Fruit fly (Drosophila melanogaster) whole organism, embryonic: ENCODE results near the gene CG13247.
A peak's percentile ranks its signal among the peaks of the same experiment; 100 is the strongest.

ENCODE experiments used
- CG1024 ChIP-seq: fragments of 200-800 bp; sonication (Bioruptor generic); IDR thresholded peaks from 2 replicates; pipeline ENCODE4 v1.3.6; 2022; ENCODE audit warnings: missing biosample characterization, missing genetic modification characterization
- CG10431 ChIP-seq: fragments of 200-800 bp; sonication (Bioruptor generic); optimal IDR thresholded peaks from 3 replicates; lab custom pipeline; 2018; ENCODE audit warnings: missing biosample characterization, mild to moderate bottlenecking, missing genetic modification characterization
- CG12155 ChIP-seq: fragments of 200-800 bp; sonication (Bioruptor generic); optimal IDR thresholded peaks from 3 replicates; lab custom pipeline; 2016; ENCODE audit warnings: missing biosample characterization, missing genetic modification characterization
- CG14441 ChIP-seq: fragments of 200-800 bp; sonication (Bioruptor generic); IDR thresholded peaks from 2 replicates; pipeline ENCODE4 v1.3.6; 2022; ENCODE audit warnings: missing biosample characterization, missing genetic modification characterization
- CG15269 ChIP-seq: fragments of 200-800 bp; sonication (Bioruptor generic); optimal IDR thresholded peaks from 2 replicates; lab custom pipeline; 2018; ENCODE audit warnings: missing biosample characterization, mild to moderate bottlenecking, missing genetic modification characterization, moderate library complexity
- CG17568 ChIP-seq: fragments of 200-800 bp; sonication (Bioruptor generic); optimal IDR thresholded peaks from 2 replicates; lab custom pipeline; 2018; ENCODE audit warnings: missing biosample characterization, mild to moderate bottlenecking, missing genetic modification characterization, moderate library complexity
- CG1792 ChIP-seq: fragments of 200-800 bp; sonication (Bioruptor generic); optimal IDR thresholded peaks from 2 replicates; lab custom pipeline; 2016; ENCODE audit warnings: missing biosample characterization, missing genetic modification characterization
- CG18764 ChIP-seq: fragments of 200-800 bp; sonication (Bioruptor generic); optimal IDR thresholded peaks from 3 replicates; lab custom pipeline; 2016; ENCODE audit warnings: missing biosample characterization, missing genetic modification characterization
- CG34224 ChIP-seq: fragments of 200-800 bp; sonication (Bioruptor generic); IDR thresholded peaks from 3 replicates; pipeline ENCODE4 v1.3.6; 2022; ENCODE audit warnings: missing biosample characterization, missing genetic modification characterization; ENCODE audit not compliant: partially characterized antibody
- CG34422 ChIP-seq: fragments of 200-800 bp; sonication (Bioruptor generic); IDR thresholded peaks from 3 replicates; pipeline ENCODE4 v1.3.6; 2022; ENCODE audit warnings: missing biosample characterization, missing genetic modification characterization
- CG6175 ChIP-seq: fragments of 200-800 bp; sonication (Bioruptor generic); IDR thresholded peaks from 3 replicates; pipeline ENCODE4 v1.3.6; 2022; ENCODE audit warnings: missing biosample characterization, missing genetic modification characterization
- CG6813 ChIP-seq: fragments of 200-800 bp; sonication (Bioruptor generic); optimal IDR thresholded peaks from 2 replicates; lab custom pipeline; 2017; ENCODE audit warnings: missing biosample characterization, missing genetic modification characterization, mild to moderate bottlenecking, moderate library complexity, missing genetic modification reagents
- Dek ChIP-seq: fragments of 200-800 bp; sonication (Bioruptor generic); optimal IDR thresholded peaks from 3 replicates; lab custom pipeline; 2019; ENCODE audit warnings: missing biosample characterization, mild to moderate bottlenecking, missing genetic modification characterization, moderate library complexity
- Dfd ChIP-seq, 2 experiments: fragments of >200 bp; optimal IDR thresholded peaks; 2 replicates each; lab custom pipeline; 2017; ENCODE audit warnings: missing biosample characterization in 2 of 2, missing genetic modification characterization in 2 of 2
- E2f1 ChIP-seq: fragments of 200-800 bp; sonication (Bioruptor generic); IDR thresholded peaks from 2 replicates; pipeline ENCODE4 v1.3.6; 2022; ENCODE audit warnings: missing biosample characterization, missing genetic modification characterization
- HLH3B ChIP-seq: fragments of 200-800 bp; sonication (Bioruptor generic); IDR thresholded peaks from 2 replicates; pipeline ENCODE4 v1.3.6; 2022; ENCODE audit warnings: missing biosample characterization, missing genetic modification characterization
- Hmx ChIP-seq: fragments of 200-800 bp; sonication (Bioruptor generic); optimal IDR thresholded peaks from 2 replicates; lab custom pipeline; 2016; ENCODE audit warnings: missing biosample characterization, missing genetic modification characterization
- MBD-R2 ChIP-seq: fragments of 200-800 bp; sonication (Bioruptor generic); IDR thresholded peaks from 2 replicates; pipeline ENCODE4 v1.3.6; 2022; ENCODE audit warnings: missing biosample characterization, missing genetic modification characterization
- NC2α ChIP-seq: fragments of 200-800 bp; sonication (Bioruptor generic); optimal IDR thresholded peaks from 2 replicates; lab custom pipeline; 2016; ENCODE audit warnings: missing biosample characterization, missing genetic modification characterization
- Nf-YA ChIP-seq: fragments of 200-800 bp; sonication (Bioruptor generic); IDR thresholded peaks from 2 replicates; pipeline ENCODE4 v1.3.6; 2022; ENCODE audit warnings: missing biosample characterization, missing genetic modification characterization
- Opbp ChIP-seq: fragments of 200-800 bp; sonication (Bioruptor generic); IDR thresholded peaks from 3 replicates; pipeline ENCODE4 v1.3.6; 2022; ENCODE audit warnings: missing biosample characterization, missing genetic modification characterization; ENCODE audit not compliant: partially characterized antibody
- Usf ChIP-seq: fragments of 200-800 bp; sonication (Bioruptor generic); optimal IDR thresholded peaks from 2 replicates; lab custom pipeline; 2017; ENCODE audit warnings: missing genotype, missing biosample characterization, missing genetic modification characterization
- ase ChIP-seq: fragments of 200-800 bp; sonication (Bioruptor generic); IDR thresholded peaks from 3 replicates; pipeline ENCODE4 v1.3.6; 2022; ENCODE audit warnings: missing biosample characterization, missing genetic modification characterization
- cg ChIP-seq: fragments of 200-800 bp; sonication (Bioruptor generic); optimal IDR thresholded peaks from 3 replicates; lab custom pipeline; 2019; ENCODE audit warnings: missing biosample characterization, mild to moderate bottlenecking, missing genetic modification characterization, moderate library complexity
- chif ChIP-seq, 2 experiments: fragments of 200-800 bp; sonication (Bioruptor generic); optimal IDR thresholded peaks; 3 replicates each; lab custom pipeline; 2016; ENCODE audit warnings: missing biosample characterization in 2 of 2, missing genetic modification characterization in 2 of 2
- chinmo ChIP-seq: fragments of 200-800 bp; sonication (Bioruptor generic); IDR thresholded peaks from 4 replicates; pipeline ENCODE4 v1.3.6; 2022; ENCODE audit warnings: missing biosample characterization, missing genetic modification characterization; ENCODE audit not compliant: partially characterized antibody
- chm ChIP-seq: fragments of 200-800 bp; sonication (Bioruptor generic); IDR thresholded peaks from 2 replicates; pipeline ENCODE4 v1.3.6; 2022; ENCODE audit warnings: missing biosample characterization, missing genetic modification characterization
- crol ChIP-seq: fragments of 200-800 bp; sonication (Bioruptor generic); IDR thresholded peaks from 2 replicates; pipeline ENCODE4 v1.3.6; 2022; ENCODE audit warnings: missing biosample characterization, missing genetic modification characterization
- cwo ChIP-seq: fragments of 200-800 bp; sonication (Bioruptor generic); optimal IDR thresholded peaks from 3 replicates; lab custom pipeline; 2017; ENCODE audit warnings: missing biosample characterization, missing genetic modification characterization, mild to moderate bottlenecking, moderate library complexity, missing genetic modification reagents
- ems ChIP-seq: fragments of 200-800 bp; sonication (Bioruptor generic); optimal IDR thresholded peaks from 3 replicates; lab custom pipeline; 2016; ENCODE audit warnings: missing biosample characterization, missing genetic modification characterization
- eve ChIP-seq, 2 experiments: fragments of >200 bp; optimal IDR thresholded peaks; 2 replicates each; lab custom pipeline; 2017; ENCODE audit warnings: missing biosample characterization in 2 of 2, missing genetic modification characterization in 2 of 2
- gro ChIP-seq: fragments of 200-800 bp; sonication (Bioruptor generic); optimal IDR thresholded peaks from 2 replicates; lab custom pipeline; 2016; ENCODE audit warnings: missing biosample characterization, missing genetic modification characterization
- gsb-n ChIP-seq: fragments of 200-800 bp; sonication (Bioruptor generic); optimal IDR thresholded peaks from 3 replicates; lab custom pipeline; 2018; ENCODE audit warnings: missing biosample characterization, mild to moderate bottlenecking, missing genetic modification characterization
- hbn ChIP-seq: fragments of 200-800 bp; sonication (Bioruptor generic); IDR thresholded peaks from 2 replicates; pipeline ENCODE4 v1.3.6; 2022; ENCODE audit warnings: missing biosample characterization, missing genetic modification characterization; ENCODE audit not compliant: partially characterized antibody
- hkb ChIP-seq, 2 experiments: fragments of 200-800 bp in 1 of 2; fragments of >200 bp in 1 of 2; sonication (Bioruptor generic) in 1 of 2; IDR thresholded peaks in 1 of 2; optimal IDR thresholded peaks in 1 of 2; 2 replicates each; pipeline versions ENCODE4 v1.3.6 to Lab custom; 2017 to 2022; ENCODE audit warnings: missing biosample characterization in 1 of 2, missing genetic modification characterization in 1 of 2
- mirr ChIP-seq: fragments of 200-800 bp; sonication (Bioruptor generic); optimal IDR thresholded peaks from 3 replicates; lab custom pipeline; 2018; ENCODE audit warnings: missing biosample characterization, mild to moderate bottlenecking, missing genetic modification characterization
- mld ChIP-seq: fragments of 200-800 bp; sonication (Bioruptor generic); IDR thresholded peaks from 3 replicates; pipeline ENCODE4 v1.3.6; 2022; ENCODE audit warnings: missing biosample characterization, missing genetic modification characterization; ENCODE audit not compliant: partially characterized antibody
- onecut ChIP-seq: fragments of 200-800 bp; sonication (Bioruptor generic); IDR thresholded peaks from 2 replicates; pipeline ENCODE4 v1.3.6; 2022; ENCODE audit warnings: missing biosample characterization, missing genetic modification characterization
- rib ChIP-seq: fragments of 200-800 bp; sonication (Bioruptor generic); IDR thresholded peaks from 2 replicates; pipeline ENCODE4 v1.3.6; 2022; ENCODE audit warnings: missing biosample characterization, missing genetic modification characterization
- sna ChIP-seq: fragments of 200-800 bp; sonication (Bioruptor generic); IDR thresholded peaks from 2 replicates; pipeline ENCODE4 v1.3.6; 2022; ENCODE audit warnings: missing biosample characterization, missing genetic modification characterization; ENCODE audit not compliant: partially characterized antibody
- sr ChIP-seq: fragments of 200-800 bp; sonication (Bioruptor generic); IDR thresholded peaks from 3 replicates; pipeline ENCODE4 v1.3.6; 2022; ENCODE audit warnings: missing biosample characterization, missing genetic modification characterization
- tna ChIP-seq: fragments of 200-800 bp; sonication (Bioruptor generic); IDR thresholded peaks from 2 replicates; pipeline ENCODE4 v1.3.6; 2022; ENCODE audit warnings: missing biosample characterization, missing genetic modification characterization; ENCODE audit not compliant: partially characterized antibody
- tup ChIP-seq: fragments of 200-800 bp; sonication (Bioruptor generic); optimal IDR thresholded peaks from 2 replicates; lab custom pipeline; 2016; ENCODE audit warnings: missing biosample characterization, mild to moderate bottlenecking, missing genetic modification characterization, moderate library complexity
- usp ChIP-seq: fragments of >200 bp; optimal IDR thresholded peaks from 2 replicates; lab custom pipeline; 2017; ENCODE audit warnings: missing biosample characterization, missing genetic modification characterization
- wdn ChIP-seq: fragments of 200-800 bp; sonication (Bioruptor generic); IDR thresholded peaks from 2 replicates; pipeline ENCODE4 v1.3.6; 2022; ENCODE audit warnings: missing biosample characterization, missing genetic modification characterization

CG13247 gene

dm6 chr3L:20395257-20395909, 25.3 kb downstream of the CG13247 start (continued):
- TF ChIP-seq cwo (peak; percentile 85), CG14441 (peak; percentile 28; the same call in 1 of the 2 replicates), CG12155 (GFP tag; lab: Kevin White, UChicago) (peak; percentile 60), mirr (GFP tag; lab: Kevin White, UChicago) (peak; percentile 63), mld (GFP tag; lab: Robert Waterston, UW) (no peak), Dek (tag; lab: Kevin White, UChicago) (peak; percentile 28), Usf (GFP tag; lab: Kevin White, UChicago) (peak; percentile 1), ems (GFP tag; lab: Kevin White, UChicago) (peak; percentile 12)

dm6 chr3L:20396047-20396446, 25.9 kb downstream of the CG13247 start:
- peak in 1 of 2 experiments; percentile 58 for TF ChIP-seq eve (GFP tag; optimal IDR thresholded peaks at IDR 0.05; lab: Kevin White, UChicago)
- TF ChIP-seq CG17568 (GFP tag; lab: Kevin White, UChicago): peak; percentile 19
- no peak for TF ChIP-seq gro (GFP tag; lab: Kevin White, UChicago)
- no peak for TF ChIP-seq gsb-n (tag; lab: Kevin White, UChicago)
- TF ChIP-seq Hmx (GFP tag; lab: Kevin White, UChicago): peak; percentile 44
- no peak for TF ChIP-seq CG1792 (GFP tag; lab: Kevin White, UChicago)
- no peak for TF ChIP-seq MBD-R2 (GFP tag; lab: Robert Waterston, UW)
- TF ChIP-seq chif (GFP tag; optimal IDR thresholded peaks at IDR 0.05; lab: Kevin White, UChicago): no peak
- peak; percentile 31 for TF ChIP-seq CG6813 (GFP tag; lab: Kevin White, UChicago)

DNA sequence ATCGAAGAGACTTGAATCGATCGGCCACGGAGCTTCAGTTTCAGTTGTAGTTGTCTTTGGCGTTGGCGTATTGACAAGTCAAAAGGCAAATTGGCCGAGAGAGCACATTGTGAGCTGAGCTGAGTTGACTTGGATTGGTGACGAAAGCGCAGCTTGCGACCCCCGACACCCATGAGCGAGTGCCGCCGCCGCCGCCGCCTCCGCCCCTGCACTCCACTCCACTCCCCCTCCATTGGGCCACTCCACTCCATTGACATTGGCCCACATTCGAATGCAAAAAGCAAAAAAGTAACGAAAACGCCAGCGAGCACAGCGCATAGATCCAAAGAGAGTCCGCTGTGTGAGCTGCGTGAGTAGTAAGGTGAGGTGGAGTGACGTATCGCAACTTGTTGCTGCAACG, 27.7 kb downstream of the CG13247 start:
- TF ChIP-seq crol (GFP tag; lab: Robert Waterston, UW) (peak; percentile 90), chinmo (peak; percentile 94; the same call in 2 of the 4 replicates), hbn (GFP tag; lab: Robert Waterston, UW) (0 out of 2 replicates have a peak, but pooled peaks have one; percentile 29), CG18764 (GFP tag; lab: Kevin White, UChicago) (no peak), wdn (GFP tag; lab: Robert Waterston, UW) (no peak), HLH3B (0 out of 2 replicates have a peak, but pooled peaks have one; percentile 6), CG15269 (peak; percentile 1), usp (GFP tag; lab: Kevin White, UChicago) (no peak), tup (no peak), CG1024 (GFP tag; lab: Robert Waterston, UW) (no peak), E2f1 (peak; percentile 20; the same call in 1 of the 2 replicates), hkb (optimal IDR thresholded peaks at IDR 0.05; lab: Kevin White, UChicago) (no peak), hkb (GFP tag; IDR thresholded peaks at IDR 0.05; lab: Robert Waterston, UW) (0 out of 2 replicates have a peak, but pooled peaks have one; percentile 18), CG10431 (GFP tag; lab: Kevin White, UChicago) (no peak), CG34422 (GFP tag; lab: Robert Waterston, UW) (0 out of 3 replicates have a peak, but pooled peaks have one; percentile 26), CG34224 (GFP tag; lab: Robert Waterston, UW) (0 out of 3 replicates have a peak, but pooled peaks have one; percentile 30), onecut (GFP tag; lab: Robert Waterston, UW) (peak; percentile 24), Nf-YA (GFP tag; lab: Robert Waterston, UW) (peak; percentile 21; the same call in 1 of the 2 replicates), chm (GFP tag; lab: Robert Waterston, UW) (peak; percentile 31; the same call in 1 of the 2 replicates), rib (GFP tag; lab: Robert Waterston, UW) (peak; percentile 58; the same call in 1 of the 2 replicates), tna (0 out of 2 replicates have a peak, but pooled peaks have one; percentile 30), cg (GFP tag; lab: Kevin White, UChicago) (peak; percentile 2), ase (GFP tag; lab: Robert Waterston, UW) (0 out of 3 replicates have a peak, but pooled peaks have one; percentile 4), sna (0 out of 2 replicates have a peak, but pooled peaks have one; percentile 37), NC2α (no peak), sr (GFP tag; lab: Robert Waterston, UW) (peak; percentile 80), Opbp (GFP tag; lab: Robert Waterston, UW) (0 out of 3 replicates have a peak, but pooled peaks have one; percentile 22), Dfd (GFP tag; optimal IDR thresholded peaks at IDR 0.05; lab: Kevin White, UChicago) (no peak), CG6175 (GFP tag; lab: Robert Waterston, UW) (peak; percentile 64; the same call in 1 of the 3 replicates)
